Fruit fly (Drosophila melanogaster) whole organism, wandering third instar larva: ENCODE data around the gene Pex3.

ENCODE experiments used
- Abd-B ChIP-seq: fragments of >200 bp; optimal IDR thresholded peaks from 2 replicates; lab custom pipeline; 2017; ENCODE audit warnings: missing biosample characterization, missing genetic modification characterization
- CG32264 ChIP-seq: fragments of 200-800 bp; sonication (Bioruptor generic); optimal IDR thresholded peaks from 2 replicates; lab custom pipeline; 2016; ENCODE audit warnings: missing biosample characterization, missing genetic modification characterization
- CG9705 ChIP-seq: fragments of 200-800 bp; sonication (Bioruptor generic); optimal IDR thresholded peaks from 2 replicates; lab custom pipeline; 2018; ENCODE audit warnings: missing biosample characterization, mild to moderate bottlenecking, missing genetic modification characterization
- CrebA ChIP-seq: fragments of 200-800 bp; sonication (Bioruptor generic); optimal IDR thresholded peaks from 2 replicates; lab custom pipeline; 2016; ENCODE audit warnings: missing biosample characterization, mild to moderate bottlenecking, missing genetic modification characterization, borderline replicate concordance
- Dfd ChIP-seq: fragments of >200 bp; optimal IDR thresholded peaks from 2 replicates; lab custom pipeline; 2017; ENCODE audit warnings: missing biosample characterization, missing genetic modification characterization
- Dif ChIP-seq: fragments of 200-275, 200-300 bp; sonication (Bioruptor generic); optimal IDR thresholded peaks from 2 replicates; lab custom pipeline; 2018; ENCODE audit warnings: missing biosample characterization, missing genetic modification characterization; ENCODE audit not compliant: partially characterized antibody
- GATAd ChIP-seq: sonication (Bioruptor generic); optimal IDR thresholded peaks from 2 replicates; lab custom pipeline; 2016; ENCODE audit warnings: missing biosample characterization, missing genetic modification characterization
- HLH106 ChIP-seq: fragments of 200-800 bp; optimal IDR thresholded peaks from 3 replicates; lab custom pipeline; 2019; ENCODE audit warnings: missing biosample characterization, mild to moderate bottlenecking, missing genetic modification characterization, moderate library complexity
- Hnf4 ChIP-seq: fragments of 200-800 bp; sonication (Bioruptor generic); optimal IDR thresholded peaks from 2 replicates; lab custom pipeline; 2016; ENCODE audit warnings: missing biosample characterization, mild to moderate bottlenecking, missing genetic modification characterization
- Hr78 ChIP-seq: fragments of >200 bp; optimal IDR thresholded peaks from 2 replicates; lab custom pipeline; 2017; ENCODE audit warnings: missing biosample characterization, missing genetic modification characterization
- Hr83 ChIP-seq: fragments of 200-300 bp; sonication (Bioruptor generic); optimal IDR thresholded peaks from 2 replicates; lab custom pipeline; 2016; ENCODE audit warnings: missing biosample characterization, mild to moderate bottlenecking, missing genetic modification characterization, moderate library complexity; ENCODE audit not compliant: poor library complexity, severe bottlenecking
- Jra ChIP-seq: sonication (Bioruptor generic); optimal IDR thresholded peaks from 2 replicates; lab custom pipeline; 2016; ENCODE audit warnings: missing biosample characterization, missing genetic modification characterization
- Mio ChIP-seq: sonication (Bioruptor generic); optimal IDR thresholded peaks from 2 replicates; lab custom pipeline; 2016; ENCODE audit warnings: missing biosample characterization, missing genetic modification characterization
- Myc ChIP-seq: fragments of >200 bp; optimal IDR thresholded peaks from 2 replicates; lab custom pipeline; 2017
- N ChIP-seq: fragments of >200 bp; optimal IDR thresholded peaks from 2 replicates; lab custom pipeline; 2018; ENCODE audit warnings: missing biosample characterization, missing external identifiers, missing genetic modification characterization
- OdsH ChIP-seq: fragments of 200-800 bp; sonication (Bioruptor generic); optimal IDR thresholded peaks from 2 replicates; lab custom pipeline; 2016; ENCODE audit warnings: missing biosample characterization, mild to moderate bottlenecking, missing genetic modification characterization
- Rel ChIP-seq, 2 experiments: fragments of 200-800 bp; sonication (Bioruptor generic) in 1 of 2; optimal IDR thresholded peaks; 2 replicates in 1 of 2; 3 replicates in 1 of 2; lab custom pipeline; 2016 to 2019; ENCODE audit warnings: mild to moderate bottlenecking in 2 of 2, missing biosample characterization in 2 of 2, missing genetic modification characterization in 2 of 2, moderate library complexity in 1 of 2
- Sp1 ChIP-seq: fragments of 200-800 bp; sonication (Bioruptor generic); optimal IDR thresholded peaks from 3 replicates; lab custom pipeline; 2019; ENCODE audit warnings: missing biosample characterization, mild to moderate bottlenecking, missing genetic modification characterization, moderate library complexity
- Vsx2 ChIP-seq: fragments of 200-300, 225-300 bp; sonication (Bioruptor generic); optimal IDR thresholded peaks from 2 replicates; lab custom pipeline; 2018; ENCODE audit warnings: missing biosample characterization, missing genetic modification characterization; ENCODE audit not compliant: partially characterized antibody
- br ChIP-seq: fragments of 200-800 bp; sonication (Bioruptor generic); optimal IDR thresholded peaks from 2 replicates; lab custom pipeline; 2016; ENCODE audit warnings: missing biosample characterization, missing genetic modification characterization
- brk ChIP-seq: fragments of 200-800 bp; sonication (Bioruptor generic); optimal IDR thresholded peaks from 2 replicates; lab custom pipeline; 2016; ENCODE audit warnings: missing biosample characterization, mild to moderate bottlenecking, missing genetic modification characterization
- dl ChIP-seq, 2 experiments: fragments of 175-275, 200-275 bp in 1 of 2; fragments of 200-275 bp in 1 of 2; sonication (Bioruptor generic); optimal IDR thresholded peaks; lab custom pipeline; 2018; ENCODE audit warnings: mild to moderate bottlenecking in 2 of 2, missing biosample characterization in 2 of 2, missing genetic modification characterization in 2 of 2, moderate library complexity in 2 of 2; ENCODE audit not compliant: partially characterized antibody in 2 of 2, insufficient read depth in 1 of 2
- dmrt93B ChIP-seq: fragments of 200-800 bp; sonication (Bioruptor generic); optimal IDR thresholded peaks from 2 replicates; lab custom pipeline; 2018; ENCODE audit warnings: missing biosample characterization, mild to moderate bottlenecking, missing genetic modification characterization
- dsf ChIP-seq: sonication (Bioruptor generic); optimal IDR thresholded peaks from 2 replicates; lab custom pipeline; 2016; ENCODE audit warnings: missing biosample characterization, missing genetic modification characterization, borderline replicate concordance
- ey ChIP-seq: fragments of 200-800 bp; sonication (Bioruptor generic); optimal IDR thresholded peaks from 2 replicates; lab custom pipeline; 2016; ENCODE audit warnings: missing biosample characterization, missing genetic modification characterization
- foxo ChIP-seq, 2 experiments: fragments of 200-800 bp; sonication (Bioruptor generic); optimal IDR thresholded peaks; 2 replicates in 1 of 2; 3 replicates in 1 of 2; lab custom pipeline; 2016 to 2017; ENCODE audit warnings: missing biosample characterization in 2 of 2, missing genetic modification characterization in 2 of 2
- fru ChIP-seq: fragments of 200-800 bp; sonication (Bioruptor generic); optimal IDR thresholded peaks from 3 replicates; lab custom pipeline; 2016; ENCODE audit warnings: missing biosample characterization, mild to moderate bottlenecking, missing genetic modification characterization
- h ChIP-seq: fragments of 200-800 bp; sonication (Bioruptor generic); optimal IDR thresholded peaks from 3 replicates; lab custom pipeline; 2016; ENCODE audit warnings: missing biosample characterization, mild to moderate bottlenecking, missing genetic modification characterization
- jim ChIP-seq: fragments of 175-275, 200-325 bp; sonication (Bioruptor generic); optimal IDR thresholded peaks from 2 replicates; lab custom pipeline; 2016; ENCODE audit warnings: missing biosample characterization, mild to moderate bottlenecking, missing genetic modification characterization
- lola ChIP-seq: fragments of >200 bp; optimal IDR thresholded peaks from 2 replicates; lab custom pipeline; 2017; ENCODE audit warnings: missing biosample characterization, missing genetic modification characterization
- pan ChIP-seq: fragments of >200 bp; optimal IDR thresholded peaks from 2 replicates; lab custom pipeline; 2017
- psq ChIP-seq: fragments of 200-800 bp; sonication (Bioruptor generic); optimal IDR thresholded peaks from 3 replicates; lab custom pipeline; 2017; ENCODE audit warnings: missing biosample characterization, mild to moderate bottlenecking, missing genetic modification characterization, moderate library complexity
- rgr ChIP-seq: fragments of 200-800 bp; sonication (Bioruptor generic); optimal IDR thresholded peaks from 3 replicates; lab custom pipeline; 2016; ENCODE audit warnings: missing biosample characterization, mild to moderate bottlenecking, missing genetic modification characterization
- sage ChIP-seq: fragments of 200-800 bp; sonication (Bioruptor generic); optimal IDR thresholded peaks from 2 replicates; lab custom pipeline; 2016; ENCODE audit warnings: missing biosample characterization, mild to moderate bottlenecking, missing genetic modification characterization
- sv ChIP-seq: fragments of 200-800 bp; sonication (Bioruptor generic); optimal IDR thresholded peaks from 3 replicates; lab custom pipeline; 2016; ENCODE audit warnings: missing biosample characterization, missing genetic modification characterization
- tai ChIP-seq: sonication (Bioruptor generic); optimal IDR thresholded peaks from 2 replicates; lab custom pipeline; 2016; ENCODE audit warnings: missing biosample characterization, missing genetic modification characterization
- usp ChIP-seq: fragments of >200 bp; optimal IDR thresholded peaks from 2 replicates; lab custom pipeline; 2017; ENCODE audit warnings: missing biosample characterization, missing genetic modification characterization
- woc ChIP-seq: sonication (Bioruptor generic); optimal IDR thresholded peaks from 2 replicates; lab custom pipeline; 2016; ENCODE audit warnings: missing biosample characterization, mild to moderate bottlenecking, missing genetic modification characterization

The Pex3 gene

dm6 chr3L:15176641-15177215 lies 32.6 kb downstream of the Pex3 start:
- TF ChIP-seq ey, result no peak
- TF ChIP-seq CG9705 (GFP tag; lab: Kevin White, UChicago), result no peak
- no peak for TF ChIP-seq rgr (GFP tag; lab: Kevin White, UChicago)
- TF ChIP-seq dsf (GFP tag; lab: Kevin White, UChicago), result no peak
- TF ChIP-seq sv (GFP tag; lab: Kevin White, UChicago), result no peak
- no peak for TF ChIP-seq brk
- no peak for TF ChIP-seq Mio
- no peak for TF ChIP-seq OdsH (GFP tag; lab: Kevin White, UChicago)
- no peak for TF ChIP-seq tai (GFP tag; lab: Kevin White, UChicago)
- TF ChIP-seq pan (lab: Kevin White, UChicago), result no peak
- TF ChIP-seq CrebA (GFP tag; lab: Kevin White, UChicago), result no peak
- TF ChIP-seq HLH106 (tag; lab: Kevin White, UChicago), result no peak
- TF ChIP-seq Vsx2 (GFP tag; lab: Kevin White, UChicago), result no peak
- no peak for TF ChIP-seq usp (GFP tag; lab: Kevin White, UChicago)
- no peak for TF ChIP-seq dmrt93B
- TF ChIP-seq Hr83 (GFP tag; lab: Kevin White, UChicago), result no peak

- no peak for TF ChIP-seq sage (GFP tag; lab: Kevin White, UChicago)
- TF ChIP-seq dsf (GFP tag; lab: Kevin White, UChicago), result no peak
- no peak for TF ChIP-seq Mio
- TF ChIP-seq psq (GFP tag; lab: Kevin White, UChicago), result no peak
- TF ChIP-seq CrebA (GFP tag; lab: Kevin White, UChicago), result no peak
- TF ChIP-seq fru, result no peak
- no peak for TF ChIP-seq Hr83 (GFP tag; lab: Kevin White, UChicago)
These were observed 34.5 kb downstream of the Pex3 start for dm6 chr3L:15178618-15179017.

DNA sequence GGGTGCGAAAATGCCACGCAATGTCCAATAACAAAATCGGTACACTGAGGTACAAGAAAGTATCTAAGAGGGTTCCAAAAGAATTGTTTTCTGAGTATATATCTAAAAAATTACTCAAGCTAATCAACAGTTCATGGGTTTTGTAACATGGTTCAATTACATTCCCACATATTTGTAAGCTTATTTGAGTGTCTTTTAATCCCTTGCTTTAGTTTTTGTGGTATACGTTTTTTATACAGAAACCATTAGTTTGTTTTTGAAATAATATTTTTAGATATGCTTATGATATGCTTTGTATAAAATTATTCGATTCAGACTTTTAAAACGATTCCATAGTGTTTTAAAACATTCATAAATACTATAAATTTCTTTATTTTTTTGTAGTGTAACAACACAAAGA lies 36.7 kb downstream of the Pex3 start:
- TF ChIP-seq N (GFP tag; lab: Kevin White, UChicago) (no peak), lola (GFP tag; lab: Kevin White, UChicago) (no peak), Myc (lab: Kevin White, UChicago) (no peak), brk (no peak), CrebA (GFP tag; lab: Kevin White, UChicago) (no peak), Vsx2 (GFP tag; lab: Kevin White, UChicago) (no peak), Rel (GFP tag; optimal IDR thresholded peaks at IDR 0.05; lab: Kevin White, UChicago) (no peak), Rel (tag; optimal IDR thresholded peaks at IDR 0.05; lab: Kevin White, UChicago) (no peak), psq (GFP tag; lab: Kevin White, UChicago) (peak; percentile 44), Hnf4 (no peak), GATAd (no peak), HLH106 (tag; lab: Kevin White, UChicago) (peak; percentile 61), Hr83 (GFP tag; lab: Kevin White, UChicago) (no peak), sage (GFP tag; lab: Kevin White, UChicago) (no peak), Dfd (GFP tag; lab: Kevin White, UChicago) (no peak), jim (no peak), CG9705 (GFP tag; lab: Kevin White, UChicago) (no peak), OdsH (GFP tag; lab: Kevin White, UChicago) (peak; percentile 24), Abd-B (GFP tag; lab: Kevin White, UChicago) (no peak), sv (GFP tag; lab: Kevin White, UChicago) (no peak), fru (peak; percentile 56), tai (GFP tag; lab: Kevin White, UChicago) (no peak), ey (peak; percentile 31), dsf (GFP tag; lab: Kevin White, UChicago) (no peak), Dif (GFP tag; lab: Kevin White, UChicago) (no peak), rgr (GFP tag; lab: Kevin White, UChicago) (no peak), h (GFP tag; lab: Kevin White, UChicago) (peak; percentile 22), pan (lab: Kevin White, UChicago) (no peak), Hr78 (GFP tag; lab: Kevin White, UChicago) (no peak), br (GFP tag; lab: Kevin White, UChicago) (peak; percentile 14), Mio (no peak), Jra (GFP tag; lab: Kevin White, UChicago) (no peak), dmrt93B (peak; percentile 9), woc (peak; percentile 15), usp (GFP tag; lab: Kevin White, UChicago) (no peak), CG32264 (GFP tag; lab: Kevin White, UChicago) (no peak), foxo (GFP tag; optimal IDR thresholded peaks at IDR 0.05; lab: Kevin White, UChicago) (peak in 1 of 2 experiments; percentile 49), dl (GFP tag; optimal IDR thresholded peaks at IDR 0.05; lab: Kevin White, UChicago; ENCODE audit: insufficient read depth in 1 of 2, partially characterized antibody in 2 of 2) (no peak), Sp1 (GFP tag; lab: Kevin White, UChicago) (peak; percentile 56)
- TF ChIP-seq, all 38 proteins: peak for 11
